Fruit fly (Drosophila melanogaster) whole organism, embryonic: ENCODE measurements around the gene srl.

Source experiments
- Atf6 ChIP-seq: fragments of 200-800 bp; sonication (Bioruptor generic); IDR thresholded peaks from 2 replicates; pipeline ENCODE4 v1.3.6; 2022; ENCODE audit warnings: missing biosample characterization, missing genetic modification characterization
- CG10321 ChIP-seq: fragments of 200-800 bp; sonication (Bioruptor generic); IDR thresholded peaks from 2 replicates; pipeline ENCODE4 v1.3.6; 2022; ENCODE audit warnings: missing biosample characterization, missing genetic modification characterization
- CG10366 ChIP-seq: fragments of 200-800 bp; sonication (Bioruptor generic); IDR thresholded peaks from 2 replicates; pipeline ENCODE4 v1.3.6; 2022; ENCODE audit warnings: missing biosample characterization, missing genetic modification characterization
- CG10565 ChIP-seq: fragments of 200-800 bp; sonication (Bioruptor generic); optimal IDR thresholded peaks from 3 replicates; lab custom pipeline; 2016; ENCODE audit warnings: missing biosample characterization, mild to moderate bottlenecking, missing genetic modification characterization
- CG11560 ChIP-seq: fragments of 200-800 bp; sonication (Bioruptor generic); IDR thresholded peaks from 3 replicates; pipeline ENCODE4 v1.3.6; 2022; ENCODE audit warnings: missing biosample characterization, missing genetic modification characterization
- CG12744 ChIP-seq: fragments of 200-800 bp; sonication (Bioruptor generic); optimal IDR thresholded peaks from 2 replicates; lab custom pipeline; 2016; ENCODE audit warnings: missing biosample characterization, missing genetic modification characterization
- CG13123 ChIP-seq: fragments of 200-800 bp; sonication (Bioruptor generic); optimal IDR thresholded peaks from 2 replicates; lab custom pipeline; 2016; ENCODE audit warnings: missing biosample characterization, missing genetic modification characterization
- CG17328 ChIP-seq: fragments of 200-800 bp; sonication (Bioruptor generic); IDR thresholded peaks from 2 replicates; pipeline ENCODE4 v1.3.6; 2022; ENCODE audit warnings: missing biosample characterization, missing genetic modification characterization
- CG17568 ChIP-seq: fragments of 200-800 bp; sonication (Bioruptor generic); optimal IDR thresholded peaks from 2 replicates; lab custom pipeline; 2018; ENCODE audit warnings: missing biosample characterization, mild to moderate bottlenecking, missing genetic modification characterization, moderate library complexity
- CG18011 ChIP-seq: fragments of 200-800 bp; sonication (Bioruptor generic); optimal IDR thresholded peaks from 2 replicates; lab custom pipeline; 2017; ENCODE audit warnings: missing biosample characterization, missing genetic modification characterization, mild to moderate bottlenecking, moderate library complexity, missing genotype
- CG18476 ChIP-seq: fragments of 200-800 bp; sonication (Bioruptor generic); optimal IDR thresholded peaks from 2 replicates; lab custom pipeline; 2016; ENCODE audit warnings: missing biosample characterization, mild to moderate bottlenecking, missing genetic modification characterization
- CG2875 ChIP-seq: fragments of 200-800 bp; sonication (Bioruptor generic); optimal IDR thresholded peaks from 2 replicates; lab custom pipeline; 2017; ENCODE audit warnings: missing biosample characterization, mild to moderate bottlenecking, missing genetic modification characterization, missing genetic modification reagents
- CG2889 ChIP-seq: fragments of 200-800 bp; sonication (Bioruptor generic); IDR thresholded peaks from 3 replicates; pipeline ENCODE4 v1.3.6; 2022; ENCODE audit warnings: missing biosample characterization, missing genetic modification characterization
- CG31224 ChIP-seq: fragments of 200-800 bp; sonication (Bioruptor generic); IDR thresholded peaks from 2 replicates; pipeline ENCODE4 v1.3.6; 2022; ENCODE audit warnings: missing biosample characterization, missing genetic modification characterization
- CG32532 ChIP-seq: fragments of 200-800 bp; sonication (Bioruptor generic); IDR thresholded peaks from 2 replicates; pipeline ENCODE4 v1.3.6; 2022; ENCODE audit warnings: missing biosample characterization, missing genetic modification characterization
- CG3407 ChIP-seq: fragments of 200-800 bp; sonication (Bioruptor generic); optimal IDR thresholded peaks from 2 replicates; lab custom pipeline; 2018; ENCODE audit warnings: missing biosample characterization, mild to moderate bottlenecking, missing genetic modification characterization
- CG4282 ChIP-seq: fragments of 200-800 bp; sonication (Bioruptor generic); optimal IDR thresholded peaks from 2 replicates; lab custom pipeline; 2016; ENCODE audit warnings: missing biosample characterization, missing genetic modification characterization
- CG4328 ChIP-seq: fragments of 200-800 bp; sonication (Bioruptor generic); optimal IDR thresholded peaks from 3 replicates; lab custom pipeline; 2017; ENCODE audit warnings: missing biosample characterization, missing genetic modification reagents, missing genetic modification characterization
- CG6689 ChIP-seq: fragments of 200-800 bp; sonication (Bioruptor generic); IDR thresholded peaks from 2 replicates; pipeline ENCODE4 v1.3.6; 2022; ENCODE audit warnings: missing biosample characterization, missing genetic modification characterization
- CG7745 ChIP-seq: fragments of 200-800 bp; sonication (Bioruptor generic); optimal IDR thresholded peaks from 2 replicates; lab custom pipeline; 2018; ENCODE audit warnings: missing biosample characterization, mild to moderate bottlenecking, missing genetic modification characterization, moderate library complexity
- CG7786 ChIP-seq: fragments of 200-800 bp; sonication (Bioruptor generic); optimal IDR thresholded peaks from 2 replicates; lab custom pipeline; 2016; ENCODE audit warnings: missing biosample characterization, missing genetic modification characterization
- CG8924 ChIP-seq: fragments of 200-800 bp; optimal IDR thresholded peaks from 3 replicates; lab custom pipeline; 2019; ENCODE audit warnings: missing biosample characterization, mild to moderate bottlenecking, missing genetic modification characterization, moderate library complexity
- CG9727 ChIP-seq: fragments of 200-800 bp; sonication (Bioruptor generic); optimal IDR thresholded peaks from 3 replicates; lab custom pipeline; 2017; ENCODE audit warnings: missing biosample characterization, mild to moderate bottlenecking, missing genetic modification characterization
- CG9932 ChIP-seq: fragments of 200-800 bp; sonication (Bioruptor generic); IDR thresholded peaks from 2 replicates; pipeline ENCODE4 v1.3.6; 2022; ENCODE audit warnings: missing biosample characterization, missing genetic modification characterization
- Dek ChIP-seq: fragments of 200-800 bp; sonication (Bioruptor generic); optimal IDR thresholded peaks from 3 replicates; lab custom pipeline; 2019; ENCODE audit warnings: missing biosample characterization, mild to moderate bottlenecking, missing genetic modification characterization, moderate library complexity
- Fer3 ChIP-seq: fragments of 200-800 bp; sonication (Bioruptor generic); optimal IDR thresholded peaks from 2 replicates; lab custom pipeline; 2018; ENCODE audit warnings: missing biosample characterization, mild to moderate bottlenecking, missing genetic modification characterization, moderate library complexity
- HLH4C ChIP-seq: fragments of 200-800 bp; sonication (Bioruptor generic); IDR thresholded peaks from 3 replicates; pipeline ENCODE4 v1.3.6; 2022; ENCODE audit warnings: missing biosample characterization, missing genetic modification characterization; ENCODE audit not compliant: partially characterized antibody
- HLHmδ ChIP-seq: fragments of 200-800 bp; sonication (Bioruptor generic); optimal IDR thresholded peaks from 2 replicates; lab custom pipeline; 2018; ENCODE audit warnings: missing biosample characterization, mild to moderate bottlenecking, missing genetic modification characterization, moderate library complexity
- Mad ChIP-seq: fragments of 200-800 bp; sonication (Bioruptor generic); optimal IDR thresholded peaks from 2 replicates; lab custom pipeline; 2016; ENCODE audit warnings: missing biosample characterization, missing genetic modification characterization
- Nf-YA ChIP-seq: fragments of 200-800 bp; sonication (Bioruptor generic); IDR thresholded peaks from 2 replicates; pipeline ENCODE4 v1.3.6; 2022; ENCODE audit warnings: missing biosample characterization, missing genetic modification characterization
- Oaz ChIP-seq: fragments of 200-800 bp; sonication (Bioruptor generic); IDR thresholded peaks from 2 replicates; pipeline ENCODE4 v1.3.6; 2022; ENCODE audit warnings: missing biosample characterization, missing genetic modification characterization
- Rx ChIP-seq: fragments of 200-800 bp; sonication (Bioruptor generic); IDR thresholded peaks from 2 replicates; pipeline ENCODE4 v1.3.6; 2022; ENCODE audit warnings: missing biosample characterization, missing genetic modification characterization
- crp ChIP-seq, 2 experiments: fragments of 200-800 bp; sonication (Bioruptor generic); optimal IDR thresholded peaks; 2 replicates in 1 of 2; 3 replicates in 1 of 2; lab custom pipeline; 2017; ENCODE audit warnings: missing biosample characterization in 2 of 2, missing genetic modification characterization in 2 of 2, mild to moderate bottlenecking in 1 of 2, moderate library complexity in 1 of 2
- fru ChIP-seq: fragments of >200 bp; optimal IDR thresholded peaks from 2 replicates; lab custom pipeline; 2017
- hbn ChIP-seq: fragments of 200-800 bp; sonication (Bioruptor generic); IDR thresholded peaks from 2 replicates; pipeline ENCODE4 v1.3.6; 2022; ENCODE audit warnings: missing biosample characterization, missing genetic modification characterization; ENCODE audit not compliant: partially characterized antibody
- ken ChIP-seq: fragments of 200-800 bp; sonication (Bioruptor generic); IDR thresholded peaks from 3 replicates; pipeline ENCODE4 v1.3.6; 2022; ENCODE audit warnings: missing biosample characterization, missing genetic modification characterization
- klu ChIP-seq: fragments of 200-800 bp; sonication (Bioruptor generic); IDR thresholded peaks from 2 replicates; pipeline ENCODE4 v1.3.6; 2022; ENCODE audit warnings: missing biosample characterization, missing genetic modification characterization
- nau ChIP-seq: fragments of 200-800 bp; sonication (Bioruptor generic); optimal IDR thresholded peaks from 3 replicates; lab custom pipeline; 2017; ENCODE audit warnings: missing biosample characterization, mild to moderate bottlenecking, missing genetic modification characterization, missing genetic modification reagents
- pan ChIP-seq, 4 experiments: fragments of >200 bp in 3 of 4; fragments of 200-800 bp in 1 of 4; sonication (Bioruptor generic) in 1 of 4; optimal IDR thresholded peaks in 3 of 4; IDR thresholded peaks in 1 of 4; 2 replicates each; pipeline versions ENCODE4 v1.3.6 to Lab custom; 2017 to 2022; ENCODE audit warnings: missing biosample characterization in 2 of 4, missing genetic modification characterization in 2 of 4, mixed read lengths in 1 of 4
- phol ChIP-seq: fragments of 200-800 bp; sonication (Bioruptor generic); optimal IDR thresholded peaks from 3 replicates; lab custom pipeline; 2018; ENCODE audit warnings: missing biosample characterization, mild to moderate bottlenecking, missing genetic modification characterization, moderate library complexity
- pita ChIP-seq: fragments of 200-800 bp; sonication (Bioruptor generic); optimal IDR thresholded peaks from 2 replicates; lab custom pipeline; 2017; ENCODE audit warnings: missing biosample characterization, mild to moderate bottlenecking, missing genetic modification characterization
- rib ChIP-seq: fragments of 200-800 bp; sonication (Bioruptor generic); IDR thresholded peaks from 2 replicates; pipeline ENCODE4 v1.3.6; 2022; ENCODE audit warnings: missing biosample characterization, missing genetic modification characterization
- salm ChIP-seq: fragments of 200-800 bp; sonication (Bioruptor generic); optimal IDR thresholded peaks from 2 replicates; lab custom pipeline; 2018; ENCODE audit warnings: missing biosample characterization, mild to moderate bottlenecking, missing genetic modification characterization
- stc ChIP-seq: fragments of 200-800 bp; sonication (Bioruptor generic); IDR thresholded peaks from 2 replicates; pipeline ENCODE4 v1.3.6; 2022; ENCODE audit warnings: missing biosample characterization, missing genetic modification characterization
- stwl ChIP-seq: fragments of 200-800 bp; sonication (Bioruptor generic); optimal IDR thresholded peaks from 3 replicates; lab custom pipeline; 2018; ENCODE audit warnings: missing biosample characterization, mild to moderate bottlenecking, missing genetic modification characterization, moderate library complexity
- toy ChIP-seq: fragments of 200-800 bp; sonication (Bioruptor generic); IDR thresholded peaks from 2 replicates; pipeline ENCODE4 v1.3.6; 2022; ENCODE audit warnings: missing biosample characterization, missing genetic modification characterization
- twi ChIP-seq: fragments of 200-800 bp; optimal IDR thresholded peaks from 2 replicates; lab custom pipeline; 2019; ENCODE audit warnings: missing biosample characterization, mild to moderate bottlenecking, missing genetic modification characterization, moderate library complexity
- wor ChIP-seq: fragments of 200-800 bp; sonication (Bioruptor generic); IDR thresholded peaks from 2 replicates; pipeline ENCODE4 v1.3.6; 2022; ENCODE audit warnings: missing biosample characterization, missing genetic modification characterization

The srl gene

dm6 chr3R:4394654-4395581, 34.2 kb downstream of the srl start (continued):
- TF ChIP-seq pan (optimal IDR thresholded peaks at IDR 0.05; lab: Kevin White, UChicago), result no peak
- peak in 1 of 2 experiments; percentile 90 for TF ChIP-seq pan (GFP tag; optimal IDR thresholded peaks at IDR 0.05 in 1 of 2, IDR thresholded peaks at IDR 0.05 in 1 of 2)
- TF ChIP-seq CG10321, result peak; percentile 61; the same call in 1 of the 2 replicates
- peak; percentile 88 for TF ChIP-seq Fer3 (tag; lab: Kevin White, UChicago)
- peak; percentile 87 for TF ChIP-seq salm
- TF ChIP-seq CG17568 (GFP tag; lab: Kevin White, UChicago), result peak; percentile 74
- no peak for TF ChIP-seq klu (GFP tag; lab: Robert Waterston, UW)
- TF ChIP-seq CG2889 (GFP tag; lab: Robert Waterston, UW), result peak; percentile 77; the same call in 2 of the 3 replicates
- peak; percentile 74 for TF ChIP-seq CG13123 (GFP tag; lab: Kevin White, UChicago)
- TF ChIP-seq CG4328, result peak; percentile 17
- peak; percentile 74 for TF ChIP-seq Nf-YA (GFP tag; lab: Robert Waterston, UW)
- TF ChIP-seq Oaz, result no peak; the same call in 1 of the 2 replicates
- peak; percentile 70 for TF ChIP-seq CG3407 (GFP tag; lab: Kevin White, UChicago)
- TF ChIP-seq stwl (tag; lab: Kevin White, UChicago), result no peak
- TF ChIP-seq hbn (GFP tag; lab: Robert Waterston, UW), result no peak
- no peak for TF ChIP-seq toy (GFP tag; lab: Robert Waterston, UW)
- TF ChIP-seq phol (tag; lab: Kevin White, UChicago), result peak; percentile 86
- no peak for TF ChIP-seq pita (GFP tag; lab: Kevin White, UChicago)
- TF ChIP-seq HLH4C, result no peak
- peak; percentile 57 for TF ChIP-seq twi (tag; lab: Kevin White, UChicago)
- TF ChIP-seq CG31224 (GFP tag; lab: Robert Waterston, UW), result peak; percentile 66
- peak; percentile 66 for TF ChIP-seq Mad (GFP tag; lab: Kevin White, UChicago)
- TF ChIP-seq ken (GFP tag; lab: Robert Waterston, UW), result peak; percentile 86
- TF ChIP-seq stc (GFP tag; lab: Robert Waterston, UW), result peak; percentile 89
- peak in 1 of 2 experiments; percentile 49 for TF ChIP-seq crp (GFP tag; optimal IDR thresholded peaks at IDR 0.05; lab: Kevin White, UChicago)
- no peak for TF ChIP-seq fru
- peak; percentile 84 for TF ChIP-seq nau
- TF ChIP-seq wor (GFP tag; lab: Robert Waterston, UW), result peak; percentile 85
- TF ChIP-seq CG10565, result peak; percentile 7
- TF ChIP-seq CG2875 (GFP tag; lab: Kevin White, UChicago), result peak; percentile 75
- TF ChIP-seq CG11560 (tag; lab: Robert Waterston, UW), result peak; percentile 58; the same call in 1 of the 3 replicates
- peak; percentile 91 for TF ChIP-seq CG10366 (GFP tag; lab: Robert Waterston, UW)
- TF ChIP-seq CG7745 (tag; lab: Kevin White, UChicago), result no peak
- peak; percentile 86 for TF ChIP-seq CG6689
- TF ChIP-seq CG18476 (GFP tag; lab: Kevin White, UChicago), result peak; percentile 80
- no peak for TF ChIP-seq HLHmδ (GFP tag; lab: Kevin White, UChicago)
- TF ChIP-seq Rx (GFP tag; lab: Robert Waterston, UW), result peak; percentile 85
- TF ChIP-seq CG7786 (GFP tag; lab: Kevin White, UChicago), result peak; percentile 92
- peak; percentile 82 for TF ChIP-seq CG9727 (GFP tag; lab: Kevin White, UChicago)
- peak; percentile 86 for TF ChIP-seq Dek (tag; lab: Kevin White, UChicago)
- peak; percentile 86 for TF ChIP-seq CG32532 (GFP tag; lab: Robert Waterston, UW)
- TF ChIP-seq CG9932 (GFP tag; lab: Robert Waterston, UW), result peak; percentile 76
- TF ChIP-seq Atf6 (GFP tag; lab: Robert Waterston, UW), result peak; percentile 95
- peak; percentile 69 for TF ChIP-seq rib (GFP tag; lab: Robert Waterston, UW)
- peak; percentile 84 for TF ChIP-seq CG17328 (GFP tag; lab: Robert Waterston, UW)
- peak; percentile 91 for TF ChIP-seq CG8924 (tag; lab: Kevin White, UChicago)
- TF ChIP-seq CG4282 (GFP tag; lab: Kevin White, UChicago), result peak; percentile 41
- peak; percentile 78 for TF ChIP-seq CG12744
- peak; percentile 68 for TF ChIP-seq CG18011 (GFP tag; lab: Kevin White, UChicago)
